Worm (Caenorhabditis elegans): ENCODE results near the gene C07A12.7.

ce11 chrX:4530426-4531044 is 8.6 kb upstream of the C07A12.7 start:
- TF ChIP-seq ztf-4 (tag; optimal IDR thresholded peaks at IDR 0.05), result no peak
- peak; percentile 26 for TF ChIP-seq fos-1 (tag; optimal IDR thresholded peaks at IDR 0.05)
- no peak for TF ChIP-seq R02D3.7 (tag; optimal IDR thresholded peaks at IDR 0.05)
- TF ChIP-seq lin-13 (GFP tag; optimal IDR thresholded peaks at IDR 0.05), result no peak
- TF ChIP-seq ama-1 (optimal IDR thresholded peaks at IDR 0.05), result no peak
- no peak for TF ChIP-seq nhr-21 (tag; optimal IDR thresholded peaks at IDR 0.05)
- TF ChIP-seq nhr-77 (tag; optimal IDR thresholded peaks at IDR 0.05), result no peak
- no peak for TF ChIP-seq dmd-4 (tag; optimal IDR thresholded peaks at IDR 0.05)
- TF ChIP-seq unc-39 (tag; optimal IDR thresholded peaks at IDR 0.05), result no peak
- TF ChIP-seq zag-1 (tag; optimal IDR thresholded peaks at IDR 0.05), result no peak

All from whole organism, L2 larva.